Worm (Caenorhabditis elegans) whole organism, midembryonic: ENCODE measurements around the gene cpr-4.

ENCODE experiments used
- T22C8.4 ChIP-seq: fragments of 200-800 bp; sonication (Bioruptor generic); IDR thresholded peaks from 2 replicates; pipeline ENCODE4 v1.3.6; 2022; ENCODE audit warnings: missing genetic modification characterization, missing compliant biosample characterization
- cog-1 ChIP-seq: sonication (generic microtip); optimal IDR thresholded peaks from 2 replicates; lab custom pipeline; 2016; ENCODE audit warnings: missing genetic modification characterization, missing compliant biosample characterization
- flt-1 ChIP-seq: fragments of 200-800 bp; sonication (Bioruptor generic); IDR thresholded peaks from 2 replicates; pipeline ENCODE4 v1.3.6; 2022; ENCODE audit warnings: missing genetic modification characterization, missing compliant biosample characterization
- klf-2 ChIP-seq: fragments of 200-800 bp; sonication (Bioruptor generic); conservative IDR thresholded peaks from 2 replicates; pipeline ENCODE4 v1.3.6; 2022; ENCODE audit warnings: missing genetic modification reagents, missing genetic modification characterization, missing compliant biosample characterization
- med-1 ChIP-seq: sonication (generic microtip); optimal IDR thresholded peaks from 2 replicates; lab custom pipeline; 2017; ENCODE audit warnings: missing genetic modification characterization, mild to moderate bottlenecking, missing compliant biosample characterization, antibody characterized with exemption, missing genetic modification reagents; ENCODE audit not compliant: insufficient read depth
- ref-1 ChIP-seq: fragments of 200-800 bp; sonication (Bioruptor generic); conservative IDR thresholded peaks from 2 replicates; pipeline ENCODE4 v1.3.6; 2022; ENCODE audit warnings: missing genetic modification reagents, missing genetic modification characterization, missing compliant biosample characterization
- tab-1 ChIP-seq: fragments of 200-800 bp; sonication (Bioruptor generic); IDR thresholded peaks from 2 replicates; pipeline ENCODE4 v1.3.6; 2022; ENCODE audit warnings: missing genetic modification characterization, missing compliant biosample characterization
- ztf-23 ChIP-seq: fragments of 200-800 bp; sonication (Bioruptor generic); IDR thresholded peaks from 2 replicates; pipeline ENCODE4 v1.3.6; 2022; ENCODE audit warnings: missing genetic modification reagents, missing genetic modification characterization, missing compliant biosample characterization
- ztf-29 ChIP-seq: fragments of 200-800 bp; sonication (Bioruptor generic); IDR thresholded peaks from 2 replicates; pipeline ENCODE4 v1.3.6; 2022; ENCODE audit warnings: missing genetic modification reagents, missing genetic modification characterization, missing compliant biosample characterization

The cpr-4 gene

ce11 chrV:6602556-6603062 lies 11.9 kb upstream of the cpr-4 start, which contains the start of gene ZK1055.6:
TSS of gene ZK1055.6 (minus strand) at chrV:6602606.
- no peak for TF ChIP-seq ref-1

DNA sequence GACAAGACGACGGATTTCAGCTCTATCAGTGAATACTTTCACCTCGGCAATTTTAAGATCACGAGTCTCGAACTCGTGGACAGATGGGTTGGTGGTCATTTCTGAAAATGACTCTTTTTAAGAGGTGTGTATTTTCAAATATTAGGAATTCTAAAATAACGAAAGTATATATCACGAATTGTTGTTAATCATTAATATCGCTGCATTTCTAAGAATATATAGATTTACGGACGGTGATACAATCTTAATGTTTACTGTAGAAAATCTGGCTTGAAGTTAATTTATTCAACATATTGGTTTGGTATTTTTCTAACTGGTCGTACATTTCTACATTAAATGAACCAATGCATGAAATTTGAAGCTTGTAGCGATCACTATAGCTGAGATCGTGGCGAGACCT lies 9.2 kb upstream of the cpr-4 start, which contains the start of gene ZK1055.7:
TSS of gene ZK1055.7 (minus strand) at position 101 of the 400 bp plus-strand sequence.
- TF ChIP-seq med-1 = no peak
- no peak for TF ChIP-seq ztf-23
- no peak for TF ChIP-seq T22C8.4
- no peak for TF ChIP-seq ztf-29 (GFP tag; lab: Robert Waterston, UW)
- TF ChIP-seq tab-1 (GFP tag; lab: Robert Waterston, UW) = no peak
- TF ChIP-seq cog-1 (tag; lab: Kevin White, UChicago) = no peak
- no peak for TF ChIP-seq klf-2 (GFP tag; lab: Robert Waterston, UW)
- TF ChIP-seq flt-1 = no peak
- no peak for TF ChIP-seq ref-1

- TF ChIP-seq ztf-29 (GFP tag; lab: Robert Waterston, UW) = no peak
- TF ChIP-seq ztf-23 = no peak
- no peak for TF ChIP-seq tab-1 (GFP tag; lab: Robert Waterston, UW)
- no peak for TF ChIP-seq klf-2 (GFP tag; lab: Robert Waterston, UW)
These were observed 8.3 kb upstream of the cpr-4 start for ce11 chrV:6606197-6606596.

ce11 chrV:6611058-6611457 lies 3.4 kb upstream of the cpr-4 start, which contains the start of gene gon-14:
TSS of gene gon-14 (minus strand) at chrV:6611158.
- no peak for TF ChIP-seq ztf-23
- no peak for TF ChIP-seq flt-1
- TF ChIP-seq tab-1 (GFP tag; lab: Robert Waterston, UW) = no peak

DNA sequence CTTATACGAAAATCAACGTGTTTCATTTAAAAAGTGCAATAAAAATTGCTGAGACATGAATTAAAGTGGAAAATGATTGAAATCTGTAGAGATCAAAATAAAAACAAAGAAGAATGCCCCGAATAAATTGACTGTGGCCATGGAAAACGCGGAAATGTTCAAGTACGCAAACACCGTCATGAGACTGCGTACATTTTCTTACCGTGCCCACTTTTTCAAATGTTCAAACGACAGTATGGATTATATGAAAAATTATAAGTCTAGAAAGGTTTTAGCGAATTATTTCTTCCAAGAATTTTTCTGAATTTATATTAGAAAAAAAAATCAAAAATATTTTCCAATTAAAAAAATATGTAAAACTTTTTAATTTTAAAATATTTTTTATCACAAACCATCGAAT lies 3.0 kb upstream of the cpr-4 start:
- TF ChIP-seq ztf-29 (GFP tag; lab: Robert Waterston, UW) (no peak), klf-2 (GFP tag; lab: Robert Waterston, UW) (no peak), T22C8.4 (no peak)

DNA sequence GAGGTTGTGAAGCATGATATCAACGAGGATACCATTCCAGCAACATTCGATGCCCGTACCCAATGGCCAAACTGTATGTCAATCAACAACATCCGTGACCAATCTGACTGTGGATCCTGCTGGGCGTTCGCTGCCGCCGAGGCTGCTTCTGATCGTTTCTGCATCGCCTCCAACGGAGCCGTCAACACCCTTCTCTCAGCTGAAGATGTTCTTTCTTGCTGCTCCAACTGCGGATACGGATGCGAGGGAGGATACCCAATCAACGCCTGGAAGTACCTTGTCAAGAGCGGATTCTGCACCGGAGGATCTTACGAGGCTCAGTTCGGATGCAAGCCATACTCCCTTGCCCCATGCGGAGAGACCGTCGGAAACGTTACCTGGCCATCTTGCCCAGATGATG lies 494 bp downstream of the cpr-4 start:
- TF ChIP-seq ztf-29 (GFP tag; lab: Robert Waterston, UW) = no peak
- TF ChIP-seq T22C8.4 = no peak
- TF ChIP-seq med-1 = no peak
- no peak for TF ChIP-seq ztf-23
- no peak for TF ChIP-seq tab-1 (GFP tag; lab: Robert Waterston, UW)
- TF ChIP-seq flt-1 = no peak
- TF ChIP-seq ref-1 = no peak
- no peak for TF ChIP-seq klf-2 (GFP tag; lab: Robert Waterston, UW)
- TF ChIP-seq cog-1 (tag; lab: Kevin White, UChicago) = no peak

- TF ChIP-seq T22C8.4 (no peak), med-1 (no peak), cog-1 (tag; lab: Kevin White, UChicago) (no peak), ref-1 (no peak), flt-1 (no peak), tab-1 (GFP tag; lab: Robert Waterston, UW) (no peak), ztf-29 (GFP tag; lab: Robert Waterston, UW) (no peak), klf-2 (GFP tag; lab: Robert Waterston, UW) (no peak), ztf-23 (no peak)
These were observed 1.8 kb downstream of the cpr-4 start for ce11 chrV:6616294-6616693.

ce11 chrV:6620809-6621208 lies 6.3 kb downstream of the cpr-4 start:
- TF ChIP-seq tab-1 (GFP tag; lab: Robert Waterston, UW) (no peak), T22C8.4 (no peak), cog-1 (tag; lab: Kevin White, UChicago) (no peak), klf-2 (GFP tag; lab: Robert Waterston, UW) (no peak), med-1 (no peak), ztf-29 (GFP tag; lab: Robert Waterston, UW) (no peak), ztf-23 (no peak)

ce11 chrV:6621894-6622293 lies 7.4 kb downstream of the cpr-4 start, which contains the start of gene nhr-37:
TSS of gene nhr-37 (plus strand) at chrV:6622194.
- TF ChIP-seq klf-2 (GFP tag; lab: Robert Waterston, UW) (no peak), ztf-29 (GFP tag; lab: Robert Waterston, UW) (no peak), tab-1 (GFP tag; lab: Robert Waterston, UW) (no peak), T22C8.4 (no peak), ztf-23 (no peak), med-1 (no peak), cog-1 (tag; lab: Kevin White, UChicago) (no peak), ref-1 (no peak), flt-1 (no peak)

ce11 chrV:6626244-6626643 lies 11.8 kb downstream of the cpr-4 start, which contains the start of gene ppt-1:
TSS of gene ppt-1 (minus strand) at chrV:6626344.
- TF ChIP-seq klf-2 (GFP tag; lab: Robert Waterston, UW) (no peak), ztf-29 (GFP tag; lab: Robert Waterston, UW) (no peak), tab-1 (GFP tag; lab: Robert Waterston, UW) (no peak), ztf-23 (no peak), ref-1 (no peak), flt-1 (no peak), med-1 (no peak), cog-1 (tag; lab: Kevin White, UChicago) (no peak), T22C8.4 (no peak)

- no peak for TF ChIP-seq T22C8.4
- TF ChIP-seq med-1 = no peak
- TF ChIP-seq ref-1 = no peak
- no peak for TF ChIP-seq ztf-23
- no peak for TF ChIP-seq klf-2 (GFP tag; lab: Robert Waterston, UW)
- TF ChIP-seq tab-1 (GFP tag; lab: Robert Waterston, UW) = no peak
- TF ChIP-seq flt-1 = no peak
- no peak for TF ChIP-seq ztf-29 (GFP tag; lab: Robert Waterston, UW)
- no peak for TF ChIP-seq cog-1 (tag; lab: Kevin White, UChicago)
These were observed 16.3 kb downstream of the cpr-4 start for ce11 chrV:6630769-6631168.
